Worm (Caenorhabditis elegans) whole organism, midembryonic: ENCODE measurements around the gene pqn-80.

Experiments used
- T22C8.4 ChIP-seq: fragments of 200-800 bp; sonication (Bioruptor generic); IDR thresholded peaks from 2 replicates; pipeline ENCODE4 v1.3.6; 2022; ENCODE audit warnings: missing genetic modification characterization, missing compliant biosample characterization
- flt-1 ChIP-seq: fragments of 200-800 bp; sonication (Bioruptor generic); IDR thresholded peaks from 2 replicates; pipeline ENCODE4 v1.3.6; 2022; ENCODE audit warnings: missing genetic modification characterization, missing compliant biosample characterization
- klf-2 ChIP-seq: fragments of 200-800 bp; sonication (Bioruptor generic); conservative IDR thresholded peaks from 2 replicates; pipeline ENCODE4 v1.3.6; 2022; ENCODE audit warnings: missing genetic modification reagents, missing genetic modification characterization, missing compliant biosample characterization

DNA sequence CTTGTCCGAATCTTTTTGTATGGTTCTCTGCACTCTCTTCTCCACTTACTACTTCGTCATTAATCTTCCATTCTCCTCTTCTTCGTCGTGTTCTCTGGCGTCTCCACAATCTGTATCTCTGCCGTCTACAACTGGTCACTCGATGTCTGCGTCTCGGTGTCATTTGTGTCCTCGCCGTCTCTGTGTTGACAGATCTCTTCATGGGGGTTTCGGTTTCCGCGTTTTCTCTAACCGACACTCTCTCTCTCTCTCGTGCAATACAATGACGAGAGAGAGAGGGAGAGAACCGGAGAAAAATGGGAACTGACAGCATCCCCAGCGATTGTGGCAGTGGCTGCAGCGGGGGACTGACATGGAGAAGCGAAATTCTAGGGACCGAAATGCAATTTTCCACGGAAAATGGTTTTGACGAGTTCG lies 13.8 kb upstream of the pqn-80 start:
- TF ChIP-seq T22C8.4 (no peak), klf-2 (GFP tag; lab: Robert Waterston, UW) (no peak), flt-1 (peak; percentile 79)
